Worm (Caenorhabditis elegans) whole organism, L1 larva: ENCODE data around the gene dnj-25.

Experiments
- C04F5.9 ChIP-seq: sonication (generic microtip); optimal IDR thresholded peaks from 2 replicates; lab custom pipeline; 2016; ENCODE audit warnings: missing genetic modification characterization, missing compliant biosample characterization
- C34B4.2 ChIP-seq: sonication (generic microtip); optimal IDR thresholded peaks from 2 replicates; lab custom pipeline; 2017; ENCODE audit warnings: mild to moderate bottlenecking, missing genetic modification characterization, missing compliant biosample characterization
- Y116A8C.19 ChIP-seq: sonication (generic microtip); optimal IDR thresholded peaks from 2 replicates; lab custom pipeline; 2016; ENCODE audit warnings: missing compliant biosample characterization, missing genetic modification characterization, borderline replicate concordance
- alr-1 ChIP-seq: fragments of 200-800 bp; sonication (Bioruptor generic); optimal IDR thresholded peaks from 2 replicates; lab custom pipeline; 2018; ENCODE audit warnings: borderline replicate concordance, mild to moderate bottlenecking, missing genetic modification characterization, missing compliant biosample characterization
- ama-1 ChIP-seq: fragments of 150-350 bp; optimal IDR thresholded peaks from 2 replicates; lab custom pipeline; 2014
- ceh-8 ChIP-seq: fragments of 200-800 bp; sonication (Bioruptor generic); optimal IDR thresholded peaks from 2 replicates; lab custom pipeline; 2018; ENCODE audit warnings: mild to moderate bottlenecking, missing genetic modification characterization, moderate library complexity, missing compliant biosample characterization
- ceh-82 ChIP-seq, 3 experiments: fragments of 150-350 bp in 1 of 3; sonication (generic microtip) in 2 of 3; optimal IDR thresholded peaks; 2 replicates each; lab custom pipeline; 2014 to 2017; ENCODE audit warnings: missing biosample characterization in 3 of 3, missing genetic modification characterization in 3 of 3
- ces-1 ChIP-seq: fragments of 150-350 bp; optimal IDR thresholded peaks from 2 replicates; lab custom pipeline; 2014; ENCODE audit warnings: missing biosample characterization, missing genetic modification reagents, missing genetic modification characterization
- dsc-1 ChIP-seq: sonication (generic microtip); optimal IDR thresholded peaks from 2 replicates; lab custom pipeline; 2016; ENCODE audit warnings: mild to moderate bottlenecking, missing genetic modification characterization, missing compliant biosample characterization
- efl-1 ChIP-seq, 4 experiments: fragments of 150-350 bp; optimal IDR thresholded peaks in 3 of 4; peaks in 1 of 4; 1 replicate in 1 of 4; 2 replicates in 3 of 4; lab custom pipeline; 2014; ENCODE audit warnings: missing biosample characterization in 2 of 4, missing genetic modification characterization in 2 of 4, missing genetic modification reagents in 2 of 4
- efl-3 ChIP-seq: fragments of 200-800 bp; sonication (Bioruptor generic); optimal IDR thresholded peaks from 2 replicates; lab custom pipeline; 2018; ENCODE audit warnings: mild to moderate bottlenecking, missing genetic modification characterization, missing compliant biosample characterization
- egl-27 ChIP-seq, 2 experiments: fragments of 150-350 bp in 1 of 2; sonication (generic microtip); optimal IDR thresholded peaks; 3 replicates each; lab custom pipeline; 2017 to 2018; ENCODE audit warnings: missing biosample characterization in 2 of 2, missing genetic modification characterization in 2 of 2, missing genetic modification reagents in 2 of 2
- elt-2 ChIP-seq: sonication (generic microtip); optimal IDR thresholded peaks from 2 replicates; lab custom pipeline; 2016; ENCODE audit warnings: missing genetic modification characterization, mild to moderate bottlenecking, inconsistent platforms, missing compliant biosample characterization, missing genetic modification reagents
- elt-3 ChIP-seq, 6 experiments: fragments of 150-350 bp in 1 of 6; sonication (generic microtip); optimal IDR thresholded peaks; 2 replicates each; lab custom pipeline; 2017 to 2018; ENCODE audit warnings: missing biosample characterization in 6 of 6, missing genetic modification characterization in 6 of 6, inconsistent platforms in 1 of 6
- fkh-8 ChIP-seq: sonication (generic microtip); optimal IDR thresholded peaks from 2 replicates; lab custom pipeline; 2016; ENCODE audit warnings: mild to moderate bottlenecking, missing genetic modification characterization, missing compliant biosample characterization
- fos-1 ChIP-seq: fragments of 150-350 bp; optimal IDR thresholded peaks from 2 replicates; lab custom pipeline; 2014; ENCODE audit warnings: missing biosample characterization, missing genetic modification characterization
- grh-1 ChIP-seq: fragments of 200-800 bp; sonication (Bioruptor generic); IDR thresholded peaks from 2 replicates; pipeline ENCODE4 v1.3.6; 2022; ENCODE audit warnings: missing genetic modification reagents, missing genetic modification characterization, missing compliant biosample characterization
- hlh-17 ChIP-seq: fragments of 200-800 bp; sonication (Bioruptor generic); optimal IDR thresholded peaks from 2 replicates; lab custom pipeline; 2018; ENCODE audit warnings: missing genetic modification characterization, mild to moderate bottlenecking, missing compliant biosample characterization, moderate library complexity, borderline replicate concordance
- hpl-2 ChIP-seq: fragments of 150-350 bp; optimal IDR thresholded peaks from 2 replicates; lab custom pipeline; 2014; ENCODE audit warnings: missing biosample characterization, missing genetic modification reagents, missing genetic modification characterization
- irx-1 ChIP-seq: sonication (generic microtip); optimal IDR thresholded peaks from 2 replicates; lab custom pipeline; 2016; ENCODE audit warnings: missing genetic modification characterization, missing compliant biosample characterization
- isw-1 ChIP-seq: fragments of 200-800 bp; sonication (Bioruptor generic); IDR thresholded peaks from 2 replicates; pipeline ENCODE4 v1.3.6; 2022; ENCODE audit warnings: missing genetic modification characterization, missing compliant biosample characterization
- jun-1 ChIP-seq: fragments of 150-350 bp; optimal IDR thresholded peaks from 2 replicates; lab custom pipeline; 2014; ENCODE audit warnings: missing biosample characterization, missing genetic modification reagents, missing genetic modification characterization
- lin-14 ChIP-seq: fragments of 200-800 bp; sonication (Bioruptor generic); optimal IDR thresholded peaks from 2 replicates; lab custom pipeline; 2018; ENCODE audit warnings: mild to moderate bottlenecking, missing genetic modification characterization, moderate library complexity, missing compliant biosample characterization
- lin-15B ChIP-seq: fragments of 150-350 bp; sonication (generic microtip); optimal IDR thresholded peaks from 3 replicates; lab custom pipeline; 2014; ENCODE audit warnings: missing biosample characterization, missing genetic modification characterization
- lin-35 ChIP-seq, 2 experiments: fragments of 150-350 bp; optimal IDR thresholded peaks; 2 replicates each; lab custom pipeline; 2014; ENCODE audit warnings: missing biosample characterization in 2 of 2, missing genetic modification characterization in 2 of 2, missing genetic modification reagents in 2 of 2
- lir-3 ChIP-seq: sonication (generic microtip); optimal IDR thresholded peaks from 2 replicates; lab custom pipeline; 2016; ENCODE audit warnings: mild to moderate bottlenecking, missing genetic modification characterization, moderate library complexity, missing compliant biosample characterization; ENCODE audit not compliant: poor library complexity
- lsy-2 ChIP-seq, 2 experiments: fragments of 150-350 bp; optimal IDR thresholded peaks; 2 replicates each; lab custom pipeline; 2014; ENCODE audit warnings: missing biosample characterization in 2 of 2, missing genetic modification characterization in 2 of 2
- mdl-1 ChIP-seq, 2 experiments: fragments of 150-350 bp; optimal IDR thresholded peaks; 2 replicates each; lab custom pipeline; 2014 to 2017; ENCODE audit warnings: missing biosample characterization in 2 of 2, missing genetic modification characterization in 2 of 2, inconsistent platforms in 1 of 2
- mef-2 ChIP-seq: fragments of 150-350 bp; optimal IDR thresholded peaks from 2 replicates; lab custom pipeline; 2014; ENCODE audit warnings: missing biosample characterization, missing genetic modification characterization
- mep-1 ChIP-seq: fragments of 150-350 bp; optimal IDR thresholded peaks from 2 replicates; lab custom pipeline; 2014; ENCODE audit warnings: missing biosample characterization, missing genetic modification characterization
- nhr-11 ChIP-seq: fragments of 150-350 bp; optimal IDR thresholded peaks from 2 replicates; lab custom pipeline; 2014; ENCODE audit warnings: missing biosample characterization, missing genetic modification characterization
- nhr-19 ChIP-seq: fragments of 200-800 bp; sonication (Bioruptor generic); conservative IDR thresholded peaks from 2 replicates; pipeline ENCODE4 v1.3.6; 2022; ENCODE audit warnings: missing genetic modification characterization, missing compliant biosample characterization
- nhr-20 ChIP-seq: sonication (generic microtip); optimal IDR thresholded peaks from 2 replicates; lab custom pipeline; 2016; ENCODE audit warnings: mild to moderate bottlenecking, missing genetic modification characterization, missing compliant biosample characterization
- nhr-47 ChIP-seq: sonication (generic microtip); optimal IDR thresholded peaks from 2 replicates; lab custom pipeline; 2016; ENCODE audit warnings: mild to moderate bottlenecking, missing genetic modification characterization, moderate library complexity, missing compliant biosample characterization
- nhr-71 ChIP-seq: sonication (generic microtip); optimal IDR thresholded peaks from 2 replicates; lab custom pipeline; 2016; ENCODE audit warnings: mild to moderate bottlenecking, missing genetic modification characterization, moderate library complexity, missing compliant biosample characterization
- nhr-84 ChIP-seq: sonication (generic microtip); optimal IDR thresholded peaks from 2 replicates; lab custom pipeline; 2017; ENCODE audit warnings: missing biosample characterization, missing genetic modification characterization
- nhr-85 ChIP-seq: sonication (generic microtip); peaks from one replicate; lab custom pipeline; 2016; ENCODE audit warnings: missing genetic modification characterization, inconsistent platforms, missing compliant biosample characterization
- nhr-90 ChIP-seq: sonication (generic microtip); optimal IDR thresholded peaks from 2 replicates; lab custom pipeline; 2016; ENCODE audit warnings: mild to moderate bottlenecking, missing genetic modification characterization, missing compliant biosample characterization; ENCODE audit not compliant: poor library complexity
- pag-3 ChIP-seq: sonication (generic microtip); optimal IDR thresholded peaks from 2 replicates; lab custom pipeline; 2017; ENCODE audit warnings: missing genetic modification characterization, mild to moderate bottlenecking, missing compliant biosample characterization, antibody characterized with exemption, borderline replicate concordance; ENCODE audit not compliant: insufficient read depth
- pqm-1 ChIP-seq: sonication (generic microtip); optimal IDR thresholded peaks from 3 replicates; lab custom pipeline; 2017; ENCODE audit warnings: missing biosample characterization, missing genetic modification characterization
- rnt-1 ChIP-seq: sonication (generic microtip); optimal IDR thresholded peaks from 2 replicates; lab custom pipeline; 2016; ENCODE audit warnings: mild to moderate bottlenecking, missing genetic modification characterization, moderate library complexity, missing compliant biosample characterization
- skn-1 ChIP-seq: fragments of 150-350 bp; optimal IDR thresholded peaks from 2 replicates; lab custom pipeline; 2014; ENCODE audit warnings: missing biosample characterization, missing genetic modification characterization
- snpc-4 ChIP-seq: fragments of 150-350 bp; optimal IDR thresholded peaks from 2 replicates; lab custom pipeline; 2014; ENCODE audit warnings: missing biosample characterization, missing genetic modification characterization
- sox-4 ChIP-seq: sonication (generic microtip); optimal IDR thresholded peaks from 2 replicates; lab custom pipeline; 2016; ENCODE audit warnings: missing genetic modification characterization, missing compliant biosample characterization
- tlp-1 ChIP-seq: fragments of 150-350 bp; optimal IDR thresholded peaks from 2 replicates; lab custom pipeline; 2014; ENCODE audit warnings: missing biosample characterization, missing genetic modification characterization
- unc-30 ChIP-seq: sonication (generic microtip); optimal IDR thresholded peaks from 2 replicates; lab custom pipeline; 2017; ENCODE audit warnings: missing biosample characterization, missing genetic modification characterization
- unc-86 ChIP-seq: sonication (generic microtip); optimal IDR thresholded peaks from 2 replicates; lab custom pipeline; 2016; ENCODE audit warnings: missing genetic modification characterization, missing compliant biosample characterization
- unc-98 ChIP-seq: fragments of 200-800 bp; sonication (Bioruptor generic); IDR thresholded peaks from 2 replicates; pipeline ENCODE4 v1.3.6; 2022; ENCODE audit warnings: missing genetic modification characterization, missing compliant biosample characterization
- vab-15 ChIP-seq: sonication (generic microtip); optimal IDR thresholded peaks from 2 replicates; lab custom pipeline; 2017; ENCODE audit warnings: missing genotype, mild to moderate bottlenecking, missing genetic modification characterization, missing compliant biosample characterization
- xbp-1 ChIP-seq: sonication (generic microtip); optimal IDR thresholded peaks from 2 replicates; lab custom pipeline; 2016; ENCODE audit warnings: missing genetic modification characterization, missing compliant biosample characterization
- zip-4 ChIP-seq: fragments of 200-800 bp; sonication (Bioruptor generic); optimal IDR thresholded peaks from 2 replicates; lab custom pipeline; 2018; ENCODE audit warnings: mild to moderate bottlenecking, missing genetic modification characterization, moderate library complexity, missing compliant biosample characterization
- ztf-11 ChIP-seq, 2 experiments: sonication (generic microtip); optimal IDR thresholded peaks; 2 replicates each; lab custom pipeline; 2016 to 2017; ENCODE audit warnings: missing genetic modification characterization in 2 of 2, missing biosample characterization in 1 of 2, missing compliant biosample characterization in 1 of 2

The dnj-25 gene

DNA sequence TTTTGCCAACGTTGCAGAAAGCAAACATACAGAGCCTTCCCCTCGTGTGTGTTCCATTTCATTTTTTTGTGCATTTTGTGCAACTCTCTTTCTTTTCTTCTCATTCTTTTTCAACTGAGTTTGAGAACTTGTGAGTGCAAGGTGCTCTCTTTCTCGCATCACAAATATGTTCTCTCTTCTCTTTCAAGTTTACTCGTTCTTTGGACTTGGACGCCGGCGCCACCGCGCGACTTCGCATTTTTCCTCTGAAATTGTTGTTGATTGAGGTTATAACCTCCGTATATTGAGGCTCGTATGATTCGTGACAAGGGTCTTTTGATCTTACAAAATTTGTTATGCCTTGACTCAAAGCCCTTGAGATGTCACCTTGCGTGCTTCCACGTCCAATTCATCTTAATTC is 32.6 kb upstream of the dnj-25 start:
- no peak for TF ChIP-seq Y116A8C.19 (tag; lab: Kevin White, UChicago)
- peak; percentile 64 to 73 for TF ChIP-seq lin-35 (GFP tag; optimal IDR thresholded peaks at IDR 0.05; lab: Kevin White, UChicago)
- TF ChIP-seq nhr-20, result peak; percentile 88
- no peak for TF ChIP-seq ztf-11 (tag; optimal IDR thresholded peaks at IDR 0.05; lab: Kevin White, UChicago)
- no peak for TF ChIP-seq elt-3 (tag; optimal IDR thresholded peaks at IDR 0.05; lab: Kevin White, UChicago)
- TF ChIP-seq mdl-1 (tag; optimal IDR thresholded peaks at IDR 0.05; lab: Kevin White, UChicago), result peak in 1 of 2 experiments; percentile 88
- no peak for TF ChIP-seq zip-4 (GFP tag; lab: Kevin White, UChicago)
- TF ChIP-seq ceh-8, result peak; percentile 23
- TF ChIP-seq C34B4.2 (tag; lab: Kevin White, UChicago), result no peak
- TF ChIP-seq unc-86, result no peak
- no peak for TF ChIP-seq unc-30 (tag; lab: Kevin White, UChicago)
- TF ChIP-seq fos-1, result no peak
- TF ChIP-seq ces-1 (GFP tag; lab: Kevin White, UChicago), result no peak
- TF ChIP-seq efl-1 (optimal IDR thresholded peaks at IDR 0.05; lab: Kevin White, UChicago), result peak; percentile 37
- TF ChIP-seq efl-1 (GFP tag; optimal IDR thresholded peaks at IDR 0.05 in 1 of 2; lab: Kevin White, UChicago), result peak in 1 of 2 experiments; percentile 72
- peak; percentile 46 for TF ChIP-seq ama-1
- no peak for TF ChIP-seq nhr-85
- peak; percentile 32 for TF ChIP-seq mef-2 (tag; lab: Kevin White, UChicago)
- TF ChIP-seq tlp-1 (tag; lab: Kevin White, UChicago), result no peak
- no peak for TF ChIP-seq hpl-2 (GFP tag; lab: Kevin White, UChicago)
- no peak for TF ChIP-seq pqm-1 (tag; lab: Kevin White, UChicago)
- TF ChIP-seq egl-27 (tag; optimal IDR thresholded peaks at IDR 0.05; lab: Kevin White, UChicago), result no peak
- no peak for TF ChIP-seq unc-98
- TF ChIP-seq dsc-1 (tag; lab: Kevin White, UChicago), result peak; percentile 26
- TF ChIP-seq irx-1 (tag; lab: Kevin White, UChicago), result no peak
- peak; percentile 35 for TF ChIP-seq nhr-90 (tag; lab: Kevin White, UChicago)
- no peak for TF ChIP-seq vab-15 (tag; lab: Kevin White, UChicago)
- no peak for TF ChIP-seq C04F5.9
- TF ChIP-seq efl-3, result no peak
- no peak for TF ChIP-seq snpc-4
- TF ChIP-seq skn-1 (tag; lab: Kevin White, UChicago), result peak; percentile 54
- no peak for TF ChIP-seq lin-15B
- peak; percentile 8 for TF ChIP-seq lir-3
- TF ChIP-seq elt-2, result peak; percentile 29
- TF ChIP-seq lin-14 (GFP tag; lab: Kevin White, UChicago), result peak; percentile 92
- no peak for TF ChIP-seq alr-1 (tag; lab: Kevin White, UChicago)
- no peak for TF ChIP-seq pag-3 (tag; lab: Kevin White, UChicago)
- no peak for TF ChIP-seq hlh-17 (GFP tag; lab: Kevin White, UChicago)
- TF ChIP-seq rnt-1 (tag; lab: Kevin White, UChicago), result peak; percentile 55
- TF ChIP-seq nhr-19 (GFP tag; lab: Robert Waterston, UW), result peak; percentile 97
- TF ChIP-seq fkh-8, result peak; percentile 90
- no peak for TF ChIP-seq nhr-84 (tag; lab: Kevin White, UChicago)
- TF ChIP-seq isw-1 (GFP tag; lab: Robert Waterston, UW), result peak; percentile 20; the same call in 1 of the 2 replicates
- peak; percentile 40 to 60 for TF ChIP-seq lsy-2 (tag; optimal IDR thresholded peaks at IDR 0.05; lab: Kevin White, UChicago)
- no peak for TF ChIP-seq nhr-11 (tag; lab: Kevin White, UChicago)
- TF ChIP-seq xbp-1 (tag; lab: Kevin White, UChicago), result peak; percentile 43
- peak; percentile 70 for TF ChIP-seq nhr-47
- no peak for TF ChIP-seq sox-4
- peak; percentile 33 to 66 (median 42) for TF ChIP-seq ceh-82 (tag; optimal IDR thresholded peaks at IDR 0.05; lab: Kevin White, UChicago)
- TF ChIP-seq grh-1, result no peak
- TF ChIP-seq nhr-71 (tag; lab: Kevin White, UChicago), result peak; percentile 89
- peak; percentile 50 for TF ChIP-seq jun-1
- peak; percentile 67 for TF ChIP-seq mep-1 (tag; lab: Kevin White, UChicago)
